Worm (Caenorhabditis elegans) whole organism, L1 larva: ENCODE data around the gene F59A6.4.

Source experiments
- C04F5.9 ChIP-seq: sonication (generic microtip); optimal IDR thresholded peaks from 2 replicates; lab custom pipeline; 2016; ENCODE audit warnings: missing genetic modification characterization, missing compliant biosample characterization
- C16A3.4 ChIP-seq: fragments of 150-350 bp; optimal IDR thresholded peaks from 2 replicates; lab custom pipeline; 2014; ENCODE audit warnings: missing biosample characterization, missing genetic modification characterization
- F16B12.6 ChIP-seq: fragments of 150-350 bp; optimal IDR thresholded peaks from 2 replicates; lab custom pipeline; 2014; ENCODE audit warnings: missing biosample characterization, missing genetic modification characterization
- aha-1 ChIP-seq: fragments of 150-350 bp; optimal IDR thresholded peaks from 2 replicates; lab custom pipeline; 2014; ENCODE audit warnings: missing biosample characterization, missing genetic modification characterization
- alr-1 ChIP-seq: fragments of 200-800 bp; sonication (Bioruptor generic); optimal IDR thresholded peaks from 2 replicates; lab custom pipeline; 2018; ENCODE audit warnings: borderline replicate concordance, mild to moderate bottlenecking, missing genetic modification characterization, missing compliant biosample characterization
- aly-2 ChIP-seq: fragments of 150-350 bp; optimal IDR thresholded peaks from 2 replicates; lab custom pipeline; 2014; ENCODE audit warnings: missing biosample characterization, missing genetic modification characterization
- blmp-1 ChIP-seq: fragments of 150-350 bp; optimal IDR thresholded peaks from 2 replicates; lab custom pipeline; 2014; ENCODE audit warnings: missing biosample characterization, missing genetic modification characterization
- ceh-8 ChIP-seq: fragments of 200-800 bp; sonication (Bioruptor generic); optimal IDR thresholded peaks from 2 replicates; lab custom pipeline; 2018; ENCODE audit warnings: mild to moderate bottlenecking, missing genetic modification characterization, moderate library complexity, missing compliant biosample characterization
- ceh-82 ChIP-seq, 3 experiments: fragments of 150-350 bp in 1 of 3; sonication (generic microtip) in 2 of 3; optimal IDR thresholded peaks; 2 replicates each; lab custom pipeline; 2014 to 2017; ENCODE audit warnings: missing biosample characterization in 3 of 3, missing genetic modification characterization in 3 of 3
- ceh-88 ChIP-seq: fragments of 200-800 bp; sonication (Bioruptor generic); IDR thresholded peaks from 2 replicates; pipeline ENCODE4 v1.3.6; 2022; ENCODE audit warnings: missing genetic modification characterization, missing compliant biosample characterization
- ces-1 ChIP-seq: fragments of 150-350 bp; optimal IDR thresholded peaks from 2 replicates; lab custom pipeline; 2014; ENCODE audit warnings: missing biosample characterization, missing genetic modification reagents, missing genetic modification characterization
- egl-13 ChIP-seq: sonication (generic microtip); optimal IDR thresholded peaks from 2 replicates; lab custom pipeline; 2016; ENCODE audit warnings: missing genotype, missing genetic modification reagents, missing genetic modification characterization, missing compliant biosample characterization
- elt-2 ChIP-seq: sonication (generic microtip); optimal IDR thresholded peaks from 2 replicates; lab custom pipeline; 2016; ENCODE audit warnings: missing genetic modification characterization, mild to moderate bottlenecking, inconsistent platforms, missing compliant biosample characterization, missing genetic modification reagents
- ets-5 ChIP-seq: fragments of 200-800 bp; sonication (Bioruptor generic); IDR thresholded peaks from 2 replicates; pipeline ENCODE4 v1.3.6; 2022; ENCODE audit warnings: missing genetic modification characterization, missing compliant biosample characterization
- fkh-10 ChIP-seq: sonication (generic microtip); optimal IDR thresholded peaks from 2 replicates; lab custom pipeline; 2017; ENCODE audit warnings: missing biosample characterization, missing genetic modification reagents, missing genetic modification characterization
- fkh-8 ChIP-seq: sonication (generic microtip); optimal IDR thresholded peaks from 2 replicates; lab custom pipeline; 2016; ENCODE audit warnings: mild to moderate bottlenecking, missing genetic modification characterization, missing compliant biosample characterization
- grh-1 ChIP-seq: fragments of 200-800 bp; sonication (Bioruptor generic); IDR thresholded peaks from 2 replicates; pipeline ENCODE4 v1.3.6; 2022; ENCODE audit warnings: missing genetic modification reagents, missing genetic modification characterization, missing compliant biosample characterization
- hlh-4 ChIP-seq: sonication (generic microtip); optimal IDR thresholded peaks from 2 replicates; lab custom pipeline; 2016; ENCODE audit warnings: mild to moderate bottlenecking, missing genetic modification characterization, missing compliant biosample characterization
- isw-1 ChIP-seq: fragments of 200-800 bp; sonication (Bioruptor generic); IDR thresholded peaks from 2 replicates; pipeline ENCODE4 v1.3.6; 2022; ENCODE audit warnings: missing genetic modification characterization, missing compliant biosample characterization
- jun-1 ChIP-seq: fragments of 150-350 bp; optimal IDR thresholded peaks from 2 replicates; lab custom pipeline; 2014; ENCODE audit warnings: missing biosample characterization, missing genetic modification reagents, missing genetic modification characterization
- lin-14 ChIP-seq: fragments of 200-800 bp; sonication (Bioruptor generic); optimal IDR thresholded peaks from 2 replicates; lab custom pipeline; 2018; ENCODE audit warnings: mild to moderate bottlenecking, missing genetic modification characterization, moderate library complexity, missing compliant biosample characterization
- lin-35 ChIP-seq, 2 experiments: fragments of 150-350 bp; optimal IDR thresholded peaks; 2 replicates each; lab custom pipeline; 2014; ENCODE audit warnings: missing biosample characterization in 2 of 2, missing genetic modification characterization in 2 of 2, missing genetic modification reagents in 2 of 2
- lin-39 ChIP-seq: fragments of 150-350 bp; optimal IDR thresholded peaks from 2 replicates; lab custom pipeline; 2014; ENCODE audit warnings: missing biosample characterization, missing genetic modification reagents, missing genetic modification characterization
- lir-3 ChIP-seq: sonication (generic microtip); optimal IDR thresholded peaks from 2 replicates; lab custom pipeline; 2016; ENCODE audit warnings: mild to moderate bottlenecking, missing genetic modification characterization, moderate library complexity, missing compliant biosample characterization; ENCODE audit not compliant: poor library complexity
- lsy-2 ChIP-seq, 2 experiments: fragments of 150-350 bp; optimal IDR thresholded peaks; 2 replicates each; lab custom pipeline; 2014; ENCODE audit warnings: missing biosample characterization in 2 of 2, missing genetic modification characterization in 2 of 2
- mab-9 ChIP-seq: fragments of 200-800 bp; sonication (Bioruptor generic); IDR thresholded peaks from 2 replicates; pipeline ENCODE4 v1.3.6; 2022; ENCODE audit warnings: missing genetic modification reagents, missing genetic modification characterization, missing compliant biosample characterization
- mdl-1 ChIP-seq, 2 experiments: fragments of 150-350 bp; optimal IDR thresholded peaks; 2 replicates each; lab custom pipeline; 2014 to 2017; ENCODE audit warnings: missing biosample characterization in 2 of 2, missing genetic modification characterization in 2 of 2, inconsistent platforms in 1 of 2
- mef-2 ChIP-seq: fragments of 150-350 bp; optimal IDR thresholded peaks from 2 replicates; lab custom pipeline; 2014; ENCODE audit warnings: missing biosample characterization, missing genetic modification characterization
- mep-1 ChIP-seq: fragments of 150-350 bp; optimal IDR thresholded peaks from 2 replicates; lab custom pipeline; 2014; ENCODE audit warnings: missing biosample characterization, missing genetic modification characterization
- nhr-11 ChIP-seq: fragments of 150-350 bp; optimal IDR thresholded peaks from 2 replicates; lab custom pipeline; 2014; ENCODE audit warnings: missing biosample characterization, missing genetic modification characterization
- nhr-12 ChIP-seq: sonication (generic microtip); optimal IDR thresholded peaks from 2 replicates; lab custom pipeline; 2017; ENCODE audit warnings: missing biosample characterization, missing genetic modification characterization
- nhr-20 ChIP-seq: sonication (generic microtip); optimal IDR thresholded peaks from 2 replicates; lab custom pipeline; 2016; ENCODE audit warnings: mild to moderate bottlenecking, missing genetic modification characterization, missing compliant biosample characterization
- nhr-237 ChIP-seq: fragments of 150-350 bp; optimal IDR thresholded peaks from 2 replicates; lab custom pipeline; 2014; ENCODE audit warnings: missing biosample characterization, missing genetic modification characterization
- nhr-28 ChIP-seq: fragments of 150-350 bp; optimal IDR thresholded peaks from 2 replicates; lab custom pipeline; 2014; ENCODE audit warnings: missing biosample characterization, missing genetic modification characterization
- nhr-84 ChIP-seq: sonication (generic microtip); optimal IDR thresholded peaks from 2 replicates; lab custom pipeline; 2017; ENCODE audit warnings: missing biosample characterization, missing genetic modification characterization
- nhr-85 ChIP-seq: sonication (generic microtip); peaks from one replicate; lab custom pipeline; 2016; ENCODE audit warnings: missing genetic modification characterization, inconsistent platforms, missing compliant biosample characterization
- nhr-90 ChIP-seq: sonication (generic microtip); optimal IDR thresholded peaks from 2 replicates; lab custom pipeline; 2016; ENCODE audit warnings: mild to moderate bottlenecking, missing genetic modification characterization, missing compliant biosample characterization; ENCODE audit not compliant: poor library complexity
- pag-3 ChIP-seq: sonication (generic microtip); optimal IDR thresholded peaks from 2 replicates; lab custom pipeline; 2017; ENCODE audit warnings: missing genetic modification characterization, mild to moderate bottlenecking, missing compliant biosample characterization, antibody characterized with exemption, borderline replicate concordance; ENCODE audit not compliant: insufficient read depth
- pax-3 ChIP-seq: fragments of 200-800 bp; sonication (Bioruptor generic); optimal IDR thresholded peaks from 2 replicates; lab custom pipeline; 2018; ENCODE audit warnings: mild to moderate bottlenecking, missing genetic modification characterization, moderate library complexity, missing compliant biosample characterization
- rnt-1 ChIP-seq: sonication (generic microtip); optimal IDR thresholded peaks from 2 replicates; lab custom pipeline; 2016; ENCODE audit warnings: mild to moderate bottlenecking, missing genetic modification characterization, moderate library complexity, missing compliant biosample characterization
- skn-1 ChIP-seq: fragments of 150-350 bp; optimal IDR thresholded peaks from 2 replicates; lab custom pipeline; 2014; ENCODE audit warnings: missing biosample characterization, missing genetic modification characterization
- sptf-1 ChIP-seq: fragments of 150-350 bp; optimal IDR thresholded peaks from 2 replicates; lab custom pipeline; 2014; ENCODE audit warnings: missing biosample characterization, missing genetic modification characterization
- swsn-7 ChIP-seq: sonication (generic microtip); optimal IDR thresholded peaks from 2 replicates; lab custom pipeline; 2016; ENCODE audit warnings: missing genetic modification characterization, missing compliant biosample characterization
- tbx-2 ChIP-seq: sonication (generic microtip); optimal IDR thresholded peaks from 2 replicates; lab custom pipeline; 2016; ENCODE audit warnings: missing genetic modification characterization, missing compliant biosample characterization
- tlp-1 ChIP-seq: fragments of 150-350 bp; optimal IDR thresholded peaks from 2 replicates; lab custom pipeline; 2014; ENCODE audit warnings: missing biosample characterization, missing genetic modification characterization
- vab-15 ChIP-seq: sonication (generic microtip); optimal IDR thresholded peaks from 2 replicates; lab custom pipeline; 2017; ENCODE audit warnings: missing genotype, mild to moderate bottlenecking, missing genetic modification characterization, missing compliant biosample characterization
- xbp-1 ChIP-seq: sonication (generic microtip); optimal IDR thresholded peaks from 2 replicates; lab custom pipeline; 2016; ENCODE audit warnings: missing genetic modification characterization, missing compliant biosample characterization
- zip-4 ChIP-seq: fragments of 200-800 bp; sonication (Bioruptor generic); optimal IDR thresholded peaks from 2 replicates; lab custom pipeline; 2018; ENCODE audit warnings: mild to moderate bottlenecking, missing genetic modification characterization, moderate library complexity, missing compliant biosample characterization
- ztf-11 ChIP-seq, 2 experiments: sonication (generic microtip); optimal IDR thresholded peaks; 2 replicates each; lab custom pipeline; 2016 to 2017; ENCODE audit warnings: missing genetic modification characterization in 2 of 2, missing biosample characterization in 1 of 2, missing compliant biosample characterization in 1 of 2
- ztf-4 ChIP-seq: fragments of 150-350 bp; optimal IDR thresholded peaks from 2 replicates; lab custom pipeline; 2014; ENCODE audit warnings: missing biosample characterization, missing genetic modification characterization

Gene F59A6.4

ce11 chrII:5049249-5049648 lies 44.4 kb downstream of the F59A6.4 start:
- no peak for TF ChIP-seq alr-1 (tag; lab: Kevin White, UChicago)
- TF ChIP-seq jun-1 (tag; lab: Kevin White, UChicago), result no peak
- TF ChIP-seq nhr-11 (tag; lab: Kevin White, UChicago), result no peak
- peak; percentile 43 for TF ChIP-seq lin-14
- TF ChIP-seq mep-1, result peak; percentile 16
- TF ChIP-seq lin-35 (GFP tag; optimal IDR thresholded peaks at IDR 0.05; lab: Kevin White, UChicago), result peak in 1 of 2 experiments; percentile 15
- TF ChIP-seq nhr-85 (tag; lab: Kevin White, UChicago), result peak; percentile 77
- peak; percentile 48 for TF ChIP-seq grh-1
- peak; percentile 34 for TF ChIP-seq tbx-2 (tag; lab: Kevin White, UChicago)
- TF ChIP-seq lin-39 (tag; lab: Kevin White, UChicago), result no peak
- peak; percentile 38 for TF ChIP-seq nhr-20 (tag; lab: Kevin White, UChicago)
- TF ChIP-seq F16B12.6 (tag; lab: Kevin White, UChicago), result no peak
- peak in 1 of 2 experiments; percentile 15 for TF ChIP-seq lsy-2 (tag; optimal IDR thresholded peaks at IDR 0.05; lab: Kevin White, UChicago)
- no peak for TF ChIP-seq mdl-1 (tag; optimal IDR thresholded peaks at IDR 0.05; lab: Kevin White, UChicago)
- TF ChIP-seq blmp-1 (tag; lab: Kevin White, UChicago), result peak; percentile 42
- no peak for TF ChIP-seq zip-4 (GFP tag; lab: Kevin White, UChicago)
- TF ChIP-seq nhr-90 (tag; lab: Kevin White, UChicago), result peak; percentile 10
- no peak for TF ChIP-seq C04F5.9 (tag; lab: Kevin White, UChicago)

ce11 chrII:5049865-5050342 lies 45.0 kb downstream of the F59A6.4 start, which contains the start of gene F33G12.6:
Gene F33G12.6, plus strand, starts transcription at chrII:5049915.
- TF ChIP-seq nhr-84 (tag; lab: Kevin White, UChicago) (no peak), nhr-12 (no peak), lin-39 (tag; lab: Kevin White, UChicago) (no peak), rnt-1 (tag; lab: Kevin White, UChicago) (peak; percentile 45), pag-3 (no peak), nhr-237 (no peak), mef-2 (tag; lab: Kevin White, UChicago) (no peak), lir-3 (tag; lab: Kevin White, UChicago) (no peak), alr-1 (tag; lab: Kevin White, UChicago) (no peak), zip-4 (GFP tag; lab: Kevin White, UChicago) (no peak), hlh-4 (tag; lab: Kevin White, UChicago) (no peak), ceh-8 (GFP tag; lab: Kevin White, UChicago) (no peak), isw-1 (GFP tag; lab: Robert Waterston, UW) (no peak), ceh-88 (GFP tag; lab: Robert Waterston, UW) (no peak), ztf-11 (tag; optimal IDR thresholded peaks at IDR 0.05; lab: Kevin White, UChicago) (no peak), mab-9 (GFP tag; lab: Robert Waterston, UW) (no peak), sptf-1 (no peak), lsy-2 (tag; optimal IDR thresholded peaks at IDR 0.05; lab: Kevin White, UChicago) (peak in 1 of 2 experiments; percentile 15), ets-5 (GFP tag; lab: Robert Waterston, UW) (no peak), ceh-82 (tag; optimal IDR thresholded peaks at IDR 0.05; lab: Kevin White, UChicago) (no peak), F16B12.6 (tag; lab: Kevin White, UChicago) (no peak), nhr-28 (tag; lab: Kevin White, UChicago) (no peak), mep-1 (peak; percentile 52), blmp-1 (tag; lab: Kevin White, UChicago) (peak; percentile 65), C16A3.4 (tag; lab: Kevin White, UChicago) (no peak), xbp-1 (tag; lab: Kevin White, UChicago) (no peak), aly-2 (tag; lab: Kevin White, UChicago) (no peak), fkh-10 (no peak), mdl-1 (tag; optimal IDR thresholded peaks at IDR 0.05; lab: Kevin White, UChicago) (peak in 1 of 2 experiments; percentile 44), aha-1 (no peak), skn-1 (tag; lab: Kevin White, UChicago) (no peak), nhr-11 (tag; lab: Kevin White, UChicago) (no peak), swsn-7 (no peak), vab-15 (no peak), ztf-4 (tag; lab: Kevin White, UChicago) (no peak), egl-13 (tag; lab: Kevin White, UChicago) (no peak), elt-2 (tag; lab: Kevin White, UChicago) (no peak), tlp-1 (no peak), fkh-8 (tag; lab: Kevin White, UChicago) (no peak), ces-1 (GFP tag; lab: Kevin White, UChicago) (no peak), pax-3 (tag; lab: Kevin White, UChicago) (no peak)
